Worm (Caenorhabditis elegans) whole organism, mixed stage, embryonic: Measurements from ENCODE around the gene F54C9.3.

Experiments used
- bed-3 ChIP-seq: fragments of 200-800 bp; sonication (Bioruptor generic); optimal IDR thresholded peaks from 3 replicates; lab custom pipeline; 2018; ENCODE audit warnings: mild to moderate bottlenecking, missing genetic modification characterization, moderate library complexity, missing compliant biosample characterization
- blmp-1 ChIP-seq: fragments of 150-350 bp; optimal IDR thresholded peaks from 2 replicates; lab custom pipeline; 2014; ENCODE audit warnings: missing biosample characterization, missing genetic modification characterization
- elt-3 ChIP-seq: fragments of 150-350 bp; optimal IDR thresholded peaks from 2 replicates; lab custom pipeline; 2014; ENCODE audit warnings: missing biosample characterization, missing genetic modification characterization
- lsy-2 ChIP-seq: fragments of 150-350 bp; optimal IDR thresholded peaks from 2 replicates; lab custom pipeline; 2014; ENCODE audit warnings: missing biosample characterization, missing genetic modification characterization
- mep-1 ChIP-seq: fragments of 150-350 bp; optimal IDR thresholded peaks from 2 replicates; lab custom pipeline; 2017; ENCODE audit warnings: missing biosample characterization, missing genetic modification reagents, missing genetic modification characterization, inconsistent platforms
- nhr-237 ChIP-seq: fragments of 150-350 bp; optimal IDR thresholded peaks from 2 replicates; lab custom pipeline; 2014; ENCODE audit warnings: missing biosample characterization, missing genetic modification characterization
- nhr-76 ChIP-seq: sonication (generic microtip); optimal IDR thresholded peaks from 2 replicates; lab custom pipeline; 2017; ENCODE audit warnings: missing biosample characterization, missing genetic modification characterization
- pha-4 ChIP-seq: fragments of 150-350 bp; optimal IDR thresholded peaks from 2 replicates; lab custom pipeline; 2018; ENCODE audit warnings: missing biosample characterization, missing genetic modification reagents, missing genetic modification characterization
- sem-2 ChIP-seq: fragments of 200-800 bp; sonication (Bioruptor generic); optimal IDR thresholded peaks from 2 replicates; lab custom pipeline; 2018; ENCODE audit warnings: mild to moderate bottlenecking, missing genetic modification characterization, missing compliant biosample characterization
- snpc-4 ChIP-seq: fragments of 150-350 bp; optimal IDR thresholded peaks from 2 replicates; lab custom pipeline; 2014; ENCODE audit warnings: missing biosample characterization, missing genetic modification characterization
- unc-39 ChIP-seq: fragments of 150-350 bp; optimal IDR thresholded peaks from 2 replicates; lab custom pipeline; 2014; ENCODE audit warnings: missing biosample characterization, missing genetic modification characterization
- ztf-11 ChIP-seq: fragments of 150-350 bp; optimal IDR thresholded peaks from 2 replicates; lab custom pipeline; 2014; ENCODE audit warnings: missing biosample characterization, missing genetic modification characterization

DNA sequence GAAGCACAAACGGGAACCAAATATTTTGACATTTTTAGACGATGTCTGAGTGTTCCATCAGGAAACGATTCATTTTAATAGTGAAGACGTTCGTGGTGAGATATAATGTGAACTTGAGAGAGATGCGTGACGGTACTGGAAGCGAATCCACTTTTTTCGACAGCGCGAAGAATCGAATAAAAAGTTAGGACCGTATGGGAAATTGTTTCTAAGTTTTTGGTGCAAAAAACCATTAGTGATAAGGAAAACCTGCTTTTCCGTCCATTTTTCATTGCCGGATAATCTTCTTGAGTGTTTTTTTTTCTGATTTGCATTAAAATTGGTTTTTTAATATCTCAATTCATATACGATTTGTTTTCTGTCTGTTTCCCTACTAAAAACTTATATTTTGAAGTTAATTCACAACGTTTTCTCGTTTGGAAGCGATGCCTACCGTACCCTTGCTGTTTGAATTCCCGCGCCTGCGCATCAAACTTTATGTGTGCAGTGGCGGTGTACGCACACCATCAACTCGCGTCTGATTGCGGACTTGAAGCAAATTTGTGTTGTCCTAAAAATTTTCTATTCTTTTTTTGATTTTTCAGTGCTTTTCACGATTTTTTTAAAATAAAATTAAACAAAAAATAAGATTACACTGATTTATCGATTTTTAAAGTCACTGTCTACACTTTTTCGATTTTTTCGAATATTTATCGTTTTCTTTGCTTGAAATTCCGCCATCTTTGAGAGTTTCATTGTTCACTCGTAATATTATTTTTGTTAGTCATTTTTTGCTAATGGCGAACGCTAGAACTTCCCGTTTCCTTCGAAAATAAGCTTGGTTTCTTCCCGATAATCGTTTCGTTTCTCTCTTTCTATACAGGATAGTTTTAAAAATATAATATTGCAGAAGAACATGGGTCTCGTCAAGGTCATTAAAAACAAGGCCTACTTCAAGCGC, 2.7 kb upstream of the F54C9.3 start, which contains the start of the genes col-38 and rpl-5:
- TF ChIP-seq snpc-4 (tag; lab: Kevin White, UChicago) (no peak), sem-2 (GFP tag; lab: Kevin White, UChicago) (no peak), pha-4 (tag; lab: Kevin White, UChicago) (peak; percentile 90), unc-39 (tag; lab: Kevin White, UChicago) (no peak), nhr-237 (tag; lab: Kevin White, UChicago) (peak; percentile 91), blmp-1 (tag; lab: Kevin White, UChicago) (no peak), mep-1 (tag; lab: Kevin White, UChicago) (peak; percentile 93), elt-3 (tag; lab: Kevin White, UChicago) (no peak), lsy-2 (tag; lab: Kevin White, UChicago) (peak; percentile 96), bed-3 (no peak), ztf-11 (tag; lab: Kevin White, UChicago) (no peak), nhr-76 (tag; lab: Kevin White, UChicago) (no peak)
